Worm (Caenorhabditis elegans): ENCODE results near the gene ZK105.12.

The ZK105.12 gene

DNA sequence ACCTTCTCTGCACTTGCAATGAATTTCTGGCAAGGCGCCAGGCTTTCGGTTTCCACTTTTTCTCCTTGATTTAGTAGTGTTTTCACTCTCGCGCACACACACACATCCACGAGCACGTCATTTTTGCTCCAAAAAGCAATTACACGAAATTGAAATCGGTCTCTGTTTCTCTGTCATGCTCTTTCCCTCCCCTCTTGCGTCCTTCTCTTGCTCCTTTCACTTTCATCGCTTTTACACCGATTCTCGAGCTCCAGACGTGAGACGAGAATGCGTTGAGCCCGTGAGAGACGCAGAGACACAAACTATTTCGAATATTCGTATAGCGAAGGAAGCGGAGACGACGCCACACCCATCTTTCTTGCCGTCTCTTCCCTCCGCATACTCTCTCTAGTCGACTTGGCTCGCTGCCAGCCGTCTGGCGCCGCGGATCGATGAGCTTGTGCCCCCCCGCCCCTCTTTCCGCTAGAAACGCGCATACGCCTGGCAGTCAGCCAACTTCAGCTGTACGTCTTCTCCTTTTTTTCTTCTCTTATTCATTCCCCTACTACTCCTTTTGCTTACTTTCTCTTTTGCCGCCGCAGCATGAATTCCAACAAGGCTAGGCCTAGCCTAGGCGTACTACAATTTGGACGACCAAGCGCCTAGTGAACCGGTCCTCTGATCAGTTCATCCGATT lies 12.2 kb upstream of the ZK105.12 start (continued):
- TF ChIP-seq tbx-2 (tag; optimal IDR thresholded peaks at IDR 0.05) = peak; percentile 57
- peak; percentile 53 for TF ChIP-seq rnt-1 (tag; optimal IDR thresholded peaks at IDR 0.05)
- TF ChIP-seq ceh-48 (tag; optimal IDR thresholded peaks at IDR 0.05) = peak; percentile 63
- no peak for TF ChIP-seq ets-4 (tag; optimal IDR thresholded peaks at IDR 0.05)
- TF ChIP-seq F13H6.1 (tag; optimal IDR thresholded peaks at IDR 0.05) = no peak
- TF ChIP-seq ceh-19 (GFP tag; optimal IDR thresholded peaks at IDR 0.05) = peak; percentile 47
- TF ChIP-seq dve-1 (tag; optimal IDR thresholded peaks at IDR 0.05) = peak; percentile 32
- no peak for TF ChIP-seq unc-86 (tag; optimal IDR thresholded peaks at IDR 0.05)
- no peak for TF ChIP-seq pax-1 (tag; optimal IDR thresholded peaks at IDR 0.05)
- TF ChIP-seq ztf-16 (tag; optimal IDR thresholded peaks at IDR 0.05) = no peak
- TF ChIP-seq K02D7.2 (tag; optimal IDR thresholded peaks at IDR 0.05) = no peak
- TF ChIP-seq pqm-1 (tag; optimal IDR thresholded peaks at IDR 0.05) = no peak
- TF ChIP-seq mec-3 (tag; optimal IDR thresholded peaks at IDR 0.05; ENCODE audit: borderline replicate concordance) = no peak
- TF ChIP-seq odd-2 (tag; optimal IDR thresholded peaks at IDR 0.05) = no peak
- TF ChIP-seq lim-6 (tag; optimal IDR thresholded peaks at IDR 0.05) = peak; percentile 87
- TF ChIP-seq ceh-31 (tag; optimal IDR thresholded peaks at IDR 0.05) = peak; percentile 77
- no peak for TF ChIP-seq ceh-24 (tag; optimal IDR thresholded peaks at IDR 0.05)
- peak; percentile 95 for TF ChIP-seq unc-42 (tag; optimal IDR thresholded peaks at IDR 0.05)
- no peak for TF ChIP-seq gmeb-2 (tag; optimal IDR thresholded peaks at IDR 0.05)
- TF ChIP-seq ref-2 (tag; optimal IDR thresholded peaks at IDR 0.05) = peak; percentile 11
- no peak for TF ChIP-seq npax-4 (tag; optimal IDR thresholded peaks at IDR 0.05)
- TF ChIP-seq ceh-14 (tag; optimal IDR thresholded peaks at IDR 0.05) = peak; percentile 92
- TF ChIP-seq fax-1 (tag; optimal IDR thresholded peaks at IDR 0.05) = no peak
- no peak for TF ChIP-seq madf-2 (tag; optimal IDR thresholded peaks at IDR 0.05)

ce11 chrV:7726927-7727326 lies 11.0 kb upstream of the ZK105.12 start:
- TF ChIP-seq pha-2 (tag; optimal IDR thresholded peaks at IDR 0.05) (no peak), npax-4 (tag; optimal IDR thresholded peaks at IDR 0.05) (no peak), hlh-6 (tag; optimal IDR thresholded peaks at IDR 0.05) (no peak), pat-9 (tag; optimal IDR thresholded peaks at IDR 0.05) (no peak), mec-3 (tag; optimal IDR thresholded peaks at IDR 0.05; ENCODE audit: borderline replicate concordance) (no peak), C08G9.2 (tag; optimal IDR thresholded peaks at IDR 0.05) (no peak), ceh-19 (GFP tag; optimal IDR thresholded peaks at IDR 0.05) (no peak), unc-3 (GFP tag; conservative IDR thresholded peaks at IDR 0.05) (no peak), unc-3 (tag; optimal IDR thresholded peaks at IDR 0.05) (no peak), nhr-232 (tag; optimal IDR thresholded peaks at IDR 0.05) (no peak), ceh-18 (tag; optimal IDR thresholded peaks at IDR 0.05) (no peak)

DNA sequence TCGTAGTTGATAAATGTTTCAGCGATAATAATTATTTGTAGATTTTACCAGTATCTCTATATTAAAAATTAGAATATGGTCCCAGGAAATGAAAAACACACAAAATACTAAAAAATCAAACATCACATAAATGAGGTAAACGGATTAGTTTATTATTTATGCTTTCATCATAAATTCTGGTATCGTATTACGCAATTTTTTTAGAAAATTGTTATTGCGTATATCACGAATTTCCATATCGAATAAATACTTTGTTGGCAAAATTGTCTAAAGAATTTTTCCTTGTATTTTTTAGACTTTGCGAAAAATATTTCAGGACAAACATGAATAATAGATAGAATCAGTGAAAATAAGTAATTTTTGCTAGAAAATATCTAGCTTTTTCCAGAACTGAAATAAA lies 10.3 kb upstream of the ZK105.12 start:
- TF ChIP-seq ets-4 (tag; optimal IDR thresholded peaks at IDR 0.05) = no peak
- no peak for TF ChIP-seq eyg-1 (tag; optimal IDR thresholded peaks at IDR 0.05)
- no peak for TF ChIP-seq ceh-48 (tag; optimal IDR thresholded peaks at IDR 0.05)
- no peak for TF ChIP-seq madf-2 (tag; optimal IDR thresholded peaks at IDR 0.05)
- TF ChIP-seq Y22D7AL.16 (tag; optimal IDR thresholded peaks at IDR 0.05) = no peak
- TF ChIP-seq ahr-1 (tag; optimal IDR thresholded peaks at IDR 0.05) = no peak
- no peak for TF ChIP-seq ceh-19 (GFP tag; optimal IDR thresholded peaks at IDR 0.05)
- TF ChIP-seq fkh-6 (tag; optimal IDR thresholded peaks at IDR 0.05) = no peak
- TF ChIP-seq unc-3 (GFP tag; conservative IDR thresholded peaks at IDR 0.05) = no peak
- no peak for TF ChIP-seq unc-3 (tag; optimal IDR thresholded peaks at IDR 0.05)
- no peak for TF ChIP-seq nhr-11 (tag; optimal IDR thresholded peaks at IDR 0.05)
- no peak for TF ChIP-seq unc-42 (tag; optimal IDR thresholded peaks at IDR 0.05)
- TF ChIP-seq C08G9.2 (tag; optimal IDR thresholded peaks at IDR 0.05) = no peak
- TF ChIP-seq pha-2 (tag; optimal IDR thresholded peaks at IDR 0.05) = no peak
- TF ChIP-seq elt-2 (tag; optimal IDR thresholded peaks at IDR 0.05) = no peak

All from whole organism, late embryonic.